Worm (Caenorhabditis elegans): ENCODE data around the gene gadr-4.

- TF ChIP-seq F33H1.4 (GFP tag; IDR thresholded peaks at IDR 0.05): no peak
- no peak for TF ChIP-seq lsy-27 (tag; optimal IDR thresholded peaks at IDR 0.05; ENCODE audit: borderline replicate concordance, insufficient read depth)
- TF ChIP-seq sea-2 (GFP tag; IDR thresholded peaks at IDR 0.05): no peak
- no peak for TF ChIP-seq lsl-1 (GFP tag; optimal IDR thresholded peaks at IDR 0.05)
- no peak for TF ChIP-seq lin-35 (GFP tag; optimal IDR thresholded peaks at IDR 0.05)
- no peak for TF ChIP-seq nfya-2 (GFP tag; IDR thresholded peaks at IDR 0.05)
- no peak for TF ChIP-seq hmg-20 (GFP tag; IDR thresholded peaks at IDR 0.05)
- no peak for TF ChIP-seq ama-1 (optimal IDR thresholded peaks at IDR 0.05)
- TF ChIP-seq ama-1 (GFP tag; optimal IDR thresholded peaks at IDR 0.05): no peak
- no peak for TF ChIP-seq B0035.1 (tag; optimal IDR thresholded peaks at IDR 0.05)
- TF ChIP-seq let-526 (GFP tag; IDR thresholded peaks at IDR 0.05): no peak
- no peak for TF ChIP-seq nhr-80 (tag; optimal IDR thresholded peaks at IDR 0.05)
- no peak for TF ChIP-seq pbrm-1 (GFP tag; IDR thresholded peaks at IDR 0.05)
- no peak for TF ChIP-seq ccch-3 (GFP tag; optimal IDR thresholded peaks at IDR 0.05)
Observed at ce11 chrII:4028276-4028675, 34.1 kb downstream of the gadr-4 start, which contains the start of gene K07D4.9.

Data from whole organism, young adult.